Fruit fly (Drosophila melanogaster): ENCODE results near the gene BoYb.

BoYb gene

DNA sequence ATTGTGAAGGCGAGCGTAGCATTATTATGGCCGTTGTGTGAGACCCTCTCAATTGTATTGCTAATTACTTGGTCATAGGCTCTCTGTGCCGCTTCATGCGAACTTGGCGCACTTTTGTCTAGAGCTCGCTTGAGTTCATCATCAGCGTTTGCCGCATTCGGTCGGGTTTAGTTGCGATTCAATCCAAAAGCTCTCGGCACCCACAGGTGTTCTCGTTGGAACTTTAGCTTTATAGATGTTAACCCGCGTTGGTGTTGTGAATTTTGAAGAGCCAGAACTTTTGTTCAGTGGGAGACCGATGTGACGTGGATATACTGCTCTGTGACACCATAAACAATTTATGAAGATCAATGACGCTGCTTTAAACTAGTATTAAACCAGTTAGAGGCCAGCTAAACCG, 20.8 kb upstream of the BoYb start, which contains the start of gene slif:
TSS of gene slif (plus strand) at position 132 of the 400 bp plus-strand sequence.
- TF ChIP-seq CTCF (optimal IDR thresholded peaks at IDR 0.05) = no peak
- no peak for TF ChIP-seq CG8478 (optimal IDR thresholded peaks at IDR 0.05)

DNA sequence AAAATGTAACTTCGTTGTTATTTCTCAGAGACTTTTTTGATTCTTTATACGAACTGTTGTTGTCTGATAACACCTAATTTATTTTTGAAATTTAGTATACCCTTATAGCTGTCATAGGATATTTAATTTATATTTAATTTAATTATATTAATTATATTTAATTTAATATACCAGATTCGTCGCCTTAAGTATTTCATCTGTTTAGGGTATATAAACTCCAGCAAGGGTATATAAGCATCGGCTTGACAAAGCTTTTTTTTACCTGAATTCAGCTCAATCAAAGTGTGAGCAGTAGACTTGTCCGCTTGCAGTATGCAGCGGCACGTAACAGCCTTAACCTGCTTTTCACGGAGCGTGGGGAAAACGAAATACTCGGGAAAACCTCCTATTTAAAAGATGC, 18.1 kb upstream of the BoYb start:
- TF ChIP-seq CTCF (optimal IDR thresholded peaks at IDR 0.05) = no peak
- no peak for TF ChIP-seq CG8478 (optimal IDR thresholded peaks at IDR 0.05)

DNA sequence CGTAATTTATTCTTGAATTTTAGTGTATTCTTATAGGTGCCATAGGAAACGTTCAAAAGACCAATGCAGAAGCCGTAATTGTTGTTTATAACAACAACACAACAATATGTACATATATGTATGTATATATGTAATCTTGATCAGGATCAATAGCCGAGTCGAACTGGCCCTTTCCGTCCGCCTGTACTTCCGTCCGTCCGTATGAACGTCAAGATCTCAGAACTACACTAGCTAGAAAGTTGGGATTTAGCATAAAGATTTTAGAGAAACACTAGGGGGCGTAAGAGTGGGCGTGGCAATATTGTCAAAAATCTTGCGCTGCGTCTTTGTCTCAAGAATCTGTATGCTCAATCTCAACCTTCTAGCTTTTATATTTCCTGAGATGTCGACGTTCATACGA, 17.2 kb upstream of the BoYb start:
- TF ChIP-seq CG8478 (optimal IDR thresholded peaks at IDR 0.05) = no peak
- TF ChIP-seq CTCF (optimal IDR thresholded peaks at IDR 0.05) = no peak

- TF ChIP-seq CTCF (optimal IDR thresholded peaks at IDR 0.05) (no peak), CG8478 (optimal IDR thresholded peaks at IDR 0.05) (no peak)
Measured at dm6 chr3L:22885843-22886242, 15.9 kb upstream of the BoYb start.

DNA sequence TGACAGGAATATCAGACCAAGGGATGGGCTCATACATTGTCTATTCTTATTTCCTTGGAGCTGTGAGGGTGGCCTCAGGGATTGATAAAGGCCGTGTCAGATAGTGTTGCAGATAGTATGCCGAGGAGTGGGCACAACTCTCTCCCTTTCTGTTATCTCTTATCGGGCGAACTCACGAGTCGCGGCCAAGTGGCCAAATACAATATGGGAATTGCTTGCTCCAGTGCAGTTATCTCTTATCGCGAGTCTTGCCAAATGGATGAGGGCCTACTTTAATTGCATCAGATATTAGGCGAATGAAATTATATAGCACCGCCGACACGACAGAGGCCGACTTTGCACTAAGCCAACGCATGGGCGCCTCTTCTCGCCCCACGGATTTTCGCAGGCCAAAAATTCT, 14.8 kb upstream of the BoYb start:
- TF ChIP-seq CG8478 (optimal IDR thresholded peaks at IDR 0.05) (no peak), CTCF (optimal IDR thresholded peaks at IDR 0.05) (no peak)

- TF ChIP-seq CG8478 (optimal IDR thresholded peaks at IDR 0.05) (no peak), CTCF (optimal IDR thresholded peaks at IDR 0.05) (no peak)
Measured at dm6 chr3L:22887677-22888076, 14.0 kb upstream of the BoYb start.

DNA sequence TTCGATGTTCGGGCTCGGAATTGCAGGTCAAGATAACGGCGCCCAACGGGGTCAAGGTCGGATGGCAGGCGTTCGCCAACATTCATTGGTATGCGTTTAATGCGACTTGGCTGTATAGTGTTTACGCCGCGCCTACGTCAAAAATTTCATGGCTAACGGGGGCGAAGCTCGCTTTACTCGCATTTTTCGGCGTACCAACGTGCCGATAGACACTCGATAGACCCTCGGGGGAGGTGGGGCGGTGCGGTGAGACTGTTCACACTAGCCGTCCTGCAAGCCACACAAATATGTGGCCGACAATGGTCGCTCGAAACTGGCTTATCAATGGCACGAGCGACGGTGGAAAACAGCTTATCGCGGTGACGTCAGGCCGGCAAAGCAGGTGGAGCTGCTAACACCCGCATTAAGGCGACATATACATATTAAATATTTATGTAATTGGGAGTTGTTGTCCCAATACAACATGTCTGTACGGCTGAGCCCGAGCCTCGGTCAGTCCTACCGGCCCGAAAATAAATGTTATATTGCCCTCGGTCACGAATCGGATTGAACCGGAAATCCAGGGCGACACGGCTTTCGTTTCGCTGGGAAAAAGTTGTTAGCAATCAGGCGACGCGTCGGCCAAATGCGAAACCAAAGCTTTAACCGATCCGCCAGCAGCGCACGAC, 13.0 kb upstream of the BoYb start:
- TF ChIP-seq CG8478 (optimal IDR thresholded peaks at IDR 0.05) (no peak), CTCF (optimal IDR thresholded peaks at IDR 0.05) (no peak)

- TF ChIP-seq CTCF (optimal IDR thresholded peaks at IDR 0.05) = no peak
- no peak for TF ChIP-seq CG8478 (optimal IDR thresholded peaks at IDR 0.05)
Measured at dm6 chr3L:22890024-22890423, 11.7 kb upstream of the BoYb start.

- TF ChIP-seq CG8478 (optimal IDR thresholded peaks at IDR 0.05) (no peak), CTCF (optimal IDR thresholded peaks at IDR 0.05) (no peak)
Measured at dm6 chr3L:22891009-22891408, 10.7 kb upstream of the BoYb start.

DNA sequence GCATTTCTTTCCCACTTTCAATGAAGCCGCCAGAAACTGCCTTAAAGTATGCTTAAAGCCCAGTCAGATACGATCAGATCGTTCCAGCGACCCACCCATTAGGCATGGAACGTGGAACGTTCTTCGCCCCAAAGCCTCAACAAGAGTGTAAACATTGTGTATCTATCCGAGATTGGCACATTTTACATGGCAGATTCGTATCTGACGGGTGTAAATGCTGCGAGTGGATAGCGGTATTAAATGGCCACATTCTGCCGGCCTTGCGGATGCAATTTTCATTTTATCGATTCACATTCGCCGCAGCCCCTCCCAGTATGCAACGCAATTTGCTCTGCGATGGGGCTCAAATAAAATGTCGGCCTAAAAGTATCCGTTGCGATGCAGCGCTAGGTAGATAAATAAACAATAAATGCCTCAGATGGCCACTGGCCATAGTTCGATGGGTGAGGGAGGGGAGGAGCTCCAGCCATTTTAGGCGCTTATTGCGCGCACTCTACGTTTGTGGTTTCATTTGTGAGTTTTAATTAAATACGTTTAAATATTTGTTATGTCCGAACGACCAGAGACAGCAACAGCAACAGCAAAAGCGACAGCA, 6.9 kb upstream of the BoYb start:
- TF ChIP-seq CG8478 (optimal IDR thresholded peaks at IDR 0.05) (no peak), CTCF (optimal IDR thresholded peaks at IDR 0.05) (peak; percentile 0 to 31)

- TF ChIP-seq CTCF (optimal IDR thresholded peaks at IDR 0.05) (no peak), CG8478 (optimal IDR thresholded peaks at IDR 0.05) (no peak)
Measured at dm6 chr3L:22898444-22898843, 3.3 kb upstream of the BoYb start, which contains the start of gene CG11131. CG11131 (plus strand) TSS chr3L:22898744.

DNA sequence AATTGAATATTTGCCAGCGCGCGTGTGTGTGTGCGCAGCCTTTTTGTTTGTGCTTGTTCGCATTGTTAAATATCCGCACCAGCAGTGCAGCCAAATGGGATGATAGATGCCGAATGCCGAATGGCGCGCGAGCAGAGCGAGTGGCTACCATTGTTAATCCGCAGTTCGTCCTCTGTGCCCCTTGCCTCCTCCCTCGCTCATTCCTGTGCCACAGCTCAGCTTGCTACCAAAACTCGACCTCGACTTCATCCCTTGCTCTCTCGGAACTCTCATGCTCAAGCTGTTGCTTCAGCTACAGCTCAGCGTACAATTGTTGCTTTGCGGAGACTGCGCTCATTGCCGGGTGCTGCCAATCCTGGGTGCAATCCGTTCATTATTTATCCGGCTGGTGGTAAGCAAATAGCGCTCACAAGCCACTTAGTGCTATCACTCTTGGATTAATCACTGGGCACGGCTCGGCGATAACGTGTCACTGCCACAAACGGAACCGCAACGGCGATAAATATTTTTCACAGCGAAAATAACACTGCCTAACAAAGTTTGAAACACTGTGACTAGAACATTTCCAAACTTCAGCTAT, 7.7 kb downstream of the BoYb start:
- TF ChIP-seq CTCF (optimal IDR thresholded peaks at IDR 0.05) (no peak), CG8478 (optimal IDR thresholded peaks at IDR 0.05) (no peak)

dm6 chr3L:22909914-22910541, 8.3 kb downstream of the BoYb start, which contains the start of gene CG12768:
CG12768 (plus strand) TSS chr3L:22910491.
- no peak for TF ChIP-seq CG8478 (optimal IDR thresholded peaks at IDR 0.05)
- TF ChIP-seq CTCF (optimal IDR thresholded peaks at IDR 0.05) = no peak

- TF ChIP-seq CG8478 (optimal IDR thresholded peaks at IDR 0.05) = no peak
- TF ChIP-seq CTCF (optimal IDR thresholded peaks at IDR 0.05) = peak; percentile 87 to 90
Measured at dm6 chr3L:22940249-22940648, 38.5 kb downstream of the BoYb start.

DNA sequence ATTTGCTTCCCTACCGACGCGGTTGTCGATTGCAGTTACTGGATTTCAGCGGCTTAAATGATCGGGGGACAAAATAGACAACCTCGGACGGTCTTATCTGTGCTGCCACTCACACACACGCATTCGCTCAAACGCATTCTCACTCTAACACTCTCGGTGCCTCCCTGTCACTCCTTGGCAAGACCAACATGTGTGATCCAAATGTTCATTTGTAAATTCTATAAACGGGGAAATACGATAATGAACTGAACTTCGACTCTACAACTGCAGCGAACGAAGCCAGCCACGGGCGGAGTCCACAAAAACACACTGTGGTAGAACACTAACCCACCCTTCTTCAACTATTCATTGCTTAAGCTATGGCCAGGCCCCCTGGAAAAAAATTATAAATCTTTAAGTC, 41.8 kb downstream of the BoYb start:
- TF ChIP-seq CG8478 (optimal IDR thresholded peaks at IDR 0.05) = no peak

dm6 chr3L:22944493-22944892, 42.8 kb downstream of the BoYb start:
- no peak for TF ChIP-seq CTCF (optimal IDR thresholded peaks at IDR 0.05)
- TF ChIP-seq CG8478 (optimal IDR thresholded peaks at IDR 0.05) = no peak
